Worm (Caenorhabditis elegans) whole organism, L2 larva: ENCODE data around the gene pqn-75.

Experiments used
- ZK546.5 ChIP-seq: sonication (generic microtip); optimal IDR thresholded peaks from 2 replicates; lab custom pipeline; 2017; ENCODE audit warnings: missing biosample characterization, missing genetic modification characterization
- ama-1 ChIP-seq: fragments of 150-350 bp; optimal IDR thresholded peaks from 2 replicates; lab custom pipeline; 2018; ENCODE audit warnings: inconsistent platforms
- crh-2 ChIP-seq: sonication (generic microtip); optimal IDR thresholded peaks from 2 replicates; lab custom pipeline; 2017; ENCODE audit warnings: missing biosample characterization, missing genetic modification characterization
- nhr-10 ChIP-seq: sonication (generic microtip); optimal IDR thresholded peaks from 2 replicates; lab custom pipeline; 2017; ENCODE audit warnings: missing biosample characterization, missing genetic modification characterization
- nhr-12 ChIP-seq: fragments of 150-350 bp; optimal IDR thresholded peaks from 2 replicates; lab custom pipeline; 2014; ENCODE audit warnings: missing biosample characterization, missing genetic modification characterization
- nhr-237 ChIP-seq: fragments of 150-350 bp; optimal IDR thresholded peaks from 2 replicates; lab custom pipeline; 2014; ENCODE audit warnings: missing biosample characterization, missing genetic modification characterization
- nhr-25 ChIP-seq: fragments of 150-350 bp; sonication (generic microtip); optimal IDR thresholded peaks from 3 replicates; lab custom pipeline; 2014; ENCODE audit warnings: missing biosample characterization, missing genetic modification characterization
- skn-1 ChIP-seq: sonication (generic microtip); optimal IDR thresholded peaks from 2 replicates; lab custom pipeline; 2017; ENCODE audit warnings: missing biosample characterization, missing genetic modification characterization
- snpc-4 ChIP-seq: fragments of 150-350 bp; optimal IDR thresholded peaks from 2 replicates; lab custom pipeline; 2014; ENCODE audit warnings: missing biosample characterization, missing genetic modification characterization
- unc-39 ChIP-seq: fragments of 150-350 bp; optimal IDR thresholded peaks from 2 replicates; lab custom pipeline; 2014; ENCODE audit warnings: missing biosample characterization, missing genetic modification characterization
- zag-1 ChIP-seq: fragments of 150-350 bp; optimal IDR thresholded peaks from 2 replicates; lab custom pipeline; 2014; ENCODE audit warnings: missing biosample characterization, missing genetic modification characterization
- ztf-1 ChIP-seq: fragments of 200-800 bp; sonication (Bioruptor generic); conservative IDR thresholded peaks from 2 replicates; pipeline ENCODE4 v1.3.6; 2022; ENCODE audit warnings: missing genetic modification characterization, missing compliant biosample characterization
- ztf-11 ChIP-seq: sonication (generic microtip); optimal IDR thresholded peaks from 2 replicates; lab custom pipeline; 2017; ENCODE audit warnings: missing biosample characterization, missing genetic modification characterization

ce11 chrIV:4084109-4084508 lies 12.0 kb downstream of the pqn-75 start, which contains the start of gene C35B1.5:
- no peak for TF ChIP-seq nhr-237
- TF ChIP-seq ama-1 = no peak
- TF ChIP-seq zag-1 (tag; lab: Kevin White, UChicago) = no peak
- no peak for TF ChIP-seq nhr-25 (tag; lab: Kevin White, UChicago)
- no peak for TF ChIP-seq nhr-10
- no peak for TF ChIP-seq unc-39 (tag; lab: Kevin White, UChicago)
- TF ChIP-seq ztf-1 = no peak
- no peak for TF ChIP-seq crh-2 (tag; lab: Kevin White, UChicago)
- TF ChIP-seq skn-1 (tag; lab: Kevin White, UChicago) = no peak
- TF ChIP-seq ZK546.5 (tag; lab: Kevin White, UChicago) = no peak
- no peak for TF ChIP-seq nhr-12 (tag; lab: Kevin White, UChicago)
- no peak for TF ChIP-seq snpc-4 (tag; lab: Kevin White, UChicago)
- TF ChIP-seq ztf-11 = no peak
